Worm (Caenorhabditis elegans): ENCODE results near the gene F59E12.3.

The F59E12.3 gene

ce11 chrII:5663180-5663791 is 25.1 kb downstream of the F59E12.3 start:
- TF ChIP-seq F55B11.4 (tag; optimal IDR thresholded peaks at IDR 0.05; ENCODE audit: borderline replicate concordance, insufficient read depth) (no peak), lir-1 (GFP tag; conservative IDR thresholded peaks at IDR 0.05) (no peak), egl-44 (GFP tag; IDR thresholded peaks at IDR 0.05) (no peak), akir-1 (GFP tag; optimal IDR thresholded peaks at IDR 0.05) (no peak), egrh-3 (GFP tag; IDR thresholded peaks at IDR 0.05) (no peak), nhr-80 (tag; optimal IDR thresholded peaks at IDR 0.05) (no peak), C17E4.6 (GFP tag; IDR thresholded peaks at IDR 0.05) (no peak)

ce11 chrII:5665029-5665428 is 26.9 kb downstream of the F59E12.3 start, which contains the start of gene C25H3.15:
C25H3.15 (plus strand) TSS chrII:5665329.
- TF ChIP-seq atf-7 (tag; optimal IDR thresholded peaks at IDR 0.05) (no peak), xnd-1 (tag; optimal IDR thresholded peaks at IDR 0.05) (no peak), madf-10 (tag; optimal IDR thresholded peaks at IDR 0.05) (no peak), efl-1 (GFP tag; optimal IDR thresholded peaks at IDR 0.05) (no peak), egrh-3 (GFP tag; IDR thresholded peaks at IDR 0.05) (no peak), aptf-3 (GFP tag; IDR thresholded peaks at IDR 0.05) (no peak), F10E7.11 (tag; optimal IDR thresholded peaks at IDR 0.05) (no peak), hlh-26 (GFP tag; conservative IDR thresholded peaks at IDR 0.05) (no peak), athp-1 (tag; optimal IDR thresholded peaks at IDR 0.05) (no peak), mcd-1 (GFP tag; IDR thresholded peaks at IDR 0.05) (no peak), F33H1.4 (GFP tag; IDR thresholded peaks at IDR 0.05) (no peak), lsy-27 (tag; optimal IDR thresholded peaks at IDR 0.05; ENCODE audit: borderline replicate concordance, insufficient read depth) (no peak), nhr-27 (tag; optimal IDR thresholded peaks at IDR 0.05) (no peak), ztf-18 (tag; optimal IDR thresholded peaks at IDR 0.05) (no peak), attf-3 (GFP tag; conservative IDR thresholded peaks at IDR 0.05) (no peak), nhr-90 (tag; optimal IDR thresholded peaks at IDR 0.05) (no peak), rpc-1 (optimal IDR thresholded peaks at IDR 0.05) (no peak), rpc-1 (tag; optimal IDR thresholded peaks at IDR 0.05) (no peak), aptf-2 (GFP tag; conservative IDR thresholded peaks at IDR 0.05) (no peak), rec-8 (tag; optimal IDR thresholded peaks at IDR 0.05) (no peak), T26A5.8 (tag; optimal IDR thresholded peaks at IDR 0.05) (no peak)

- TF ChIP-seq B0261.1 (tag; optimal IDR thresholded peaks at IDR 0.05): no peak
- TF ChIP-seq him-1 (tag; optimal IDR thresholded peaks at IDR 0.05): peak; percentile 74
Observed at ce11 chrII:5665991-5666390, 27.8 kb downstream of the F59E12.3 start, which contains the start of gene C25H3.16. C25H3.16 (plus strand) TSS chrII:5666291.

ce11 chrII:5667540-5667939 is 29.4 kb downstream of the F59E12.3 start:
- TF ChIP-seq tbp1 (GFP tag; optimal IDR thresholded peaks at IDR 0.05) (peak; percentile 69), B0261.1 (tag; optimal IDR thresholded peaks at IDR 0.05) (peak; percentile 7), unc-62 (GFP tag; optimal IDR thresholded peaks at IDR 0.05) (no peak), rpc-1 (optimal IDR thresholded peaks at IDR 0.05) (peak; percentile 20), rpc-1 (tag; optimal IDR thresholded peaks at IDR 0.05) (peak; percentile 62), lir-1 (GFP tag; conservative IDR thresholded peaks at IDR 0.05) (no peak), akir-1 (GFP tag; optimal IDR thresholded peaks at IDR 0.05) (no peak), Y95B8A.8 (GFP tag; IDR thresholded peaks at IDR 0.05) (no peak), lsy-27 (tag; optimal IDR thresholded peaks at IDR 0.05; ENCODE audit: borderline replicate concordance, insufficient read depth) (no peak), ceh-40 (GFP tag; IDR thresholded peaks at IDR 0.05) (no peak)

Data from whole organism, young adult.